Fruit fly (Drosophila melanogaster): ENCODE measurements around the gene Chrac-14.

DNA sequence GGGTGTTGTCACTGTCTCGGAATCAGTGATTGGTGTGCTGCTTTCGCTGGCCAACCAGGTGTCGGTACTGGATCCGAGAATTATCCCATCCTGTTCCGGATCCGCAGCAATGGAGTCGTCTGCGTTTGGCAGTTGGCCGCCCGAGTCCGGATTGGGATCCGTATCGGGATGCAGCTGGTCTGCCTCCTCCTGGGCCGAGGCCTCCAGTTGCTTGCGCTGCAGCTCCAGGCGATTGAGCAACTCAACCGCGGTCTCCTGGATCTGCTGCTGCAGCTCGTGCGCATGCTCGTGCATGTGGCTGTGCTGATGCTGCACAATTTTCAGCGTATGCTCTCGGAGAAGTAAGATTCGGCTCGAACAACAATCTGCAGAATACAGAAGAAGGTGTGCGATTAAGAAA, 5.1 kb upstream of the Chrac-14 start:
- TF ChIP-seq psq (optimal IDR thresholded peaks at IDR 0.05) (no peak), CG8478 (optimal IDR thresholded peaks at IDR 0.05) (no peak)
